Fruit fly (Drosophila melanogaster) whole organism, embryonic: Measurements from ENCODE around the gene Ir87a.

ENCODE experiments used
- Blimp-1 ChIP-seq: fragments of 200-800 bp; sonication (Bioruptor generic); optimal IDR thresholded peaks from 3 replicates; lab custom pipeline; 2018; ENCODE audit warnings: missing biosample characterization, missing genetic modification characterization, mild to moderate bottlenecking, moderate library complexity, missing genetic modification reagents
- CG10147 ChIP-seq: fragments of 200-800 bp; sonication (Bioruptor generic); optimal IDR thresholded peaks from 2 replicates; lab custom pipeline; 2019; ENCODE audit warnings: missing biosample characterization, mild to moderate bottlenecking, missing genetic modification characterization, moderate library complexity
- CG11247 ChIP-seq: fragments of 200-800 bp; sonication (Bioruptor generic); IDR thresholded peaks from 2 replicates; pipeline ENCODE4 v1.3.6; 2022; ENCODE audit warnings: missing biosample characterization, missing genetic modification characterization
- CG11696 ChIP-seq: fragments of 200-800 bp; sonication (Bioruptor generic); IDR thresholded peaks from 2 replicates; pipeline ENCODE4 v1.3.6; 2022; ENCODE audit warnings: missing biosample characterization, missing genetic modification characterization
- CG12104 ChIP-seq: fragments of 200-800 bp; sonication (Bioruptor generic); optimal IDR thresholded peaks from 3 replicates; lab custom pipeline; 2016; ENCODE audit warnings: missing biosample characterization, missing genetic modification characterization
- CG12236 ChIP-seq: fragments of 200-800 bp; sonication (Bioruptor generic); optimal IDR thresholded peaks from 2 replicates; lab custom pipeline; 2016; ENCODE audit warnings: missing biosample characterization, missing genetic modification characterization
- CG1233 ChIP-seq: fragments of 200-800 bp; sonication (Bioruptor generic); optimal IDR thresholded peaks from 4 replicates; lab custom pipeline; 2018; ENCODE audit warnings: missing biosample characterization, mild to moderate bottlenecking, missing genetic modification characterization
- CG12391 ChIP-seq: fragments of 200-800 bp; sonication (Bioruptor generic); optimal IDR thresholded peaks from 3 replicates; lab custom pipeline; 2018; ENCODE audit warnings: missing biosample characterization, mild to moderate bottlenecking, missing genetic modification characterization, moderate library complexity
- CG14050 ChIP-seq: fragments of 200-800 bp; sonication (Bioruptor generic); IDR thresholded peaks from 3 replicates; pipeline ENCODE4 v1.3.6; 2022; ENCODE audit warnings: missing biosample characterization, missing genetic modification characterization
- CG14441 ChIP-seq: fragments of 200-800 bp; sonication (Bioruptor generic); IDR thresholded peaks from 2 replicates; pipeline ENCODE4 v1.3.6; 2022; ENCODE audit warnings: missing biosample characterization, missing genetic modification characterization
- CG15479 ChIP-seq: fragments of 200-800 bp; sonication (Bioruptor generic); optimal IDR thresholded peaks from 3 replicates; lab custom pipeline; 2019; ENCODE audit warnings: missing biosample characterization, mild to moderate bottlenecking, missing genetic modification characterization, moderate library complexity
- CG15696 ChIP-seq: fragments of 200-800 bp; sonication (Bioruptor generic); optimal IDR thresholded peaks from 2 replicates; lab custom pipeline; 2019; ENCODE audit warnings: missing biosample characterization, mild to moderate bottlenecking, missing genetic modification characterization, moderate library complexity
- CG1603 ChIP-seq: fragments of 200-800 bp; sonication (Bioruptor generic); optimal IDR thresholded peaks from 2 replicates; lab custom pipeline; 2019; ENCODE audit warnings: missing biosample characterization, mild to moderate bottlenecking, missing genetic modification characterization, moderate library complexity
- CG1792 ChIP-seq: fragments of 200-800 bp; sonication (Bioruptor generic); optimal IDR thresholded peaks from 2 replicates; lab custom pipeline; 2016; ENCODE audit warnings: missing biosample characterization, missing genetic modification characterization
- CG32772 ChIP-seq: fragments of 200-800 bp; sonication (Bioruptor generic); IDR thresholded peaks from 2 replicates; pipeline ENCODE4 v1.3.6; 2022; ENCODE audit warnings: missing biosample characterization, missing genetic modification characterization
- CG3847 ChIP-seq: fragments of 200-800 bp; sonication (Bioruptor generic); IDR thresholded peaks from 2 replicates; pipeline ENCODE4 v1.3.6; 2022; ENCODE audit warnings: missing biosample characterization, missing genetic modification characterization
- CG4424 ChIP-seq: fragments of 200-800 bp; sonication (Bioruptor generic); optimal IDR thresholded peaks from 3 replicates; lab custom pipeline; 2016; ENCODE audit warnings: missing biosample characterization, missing genetic modification characterization
- CG5180 ChIP-seq: fragments of 200-800 bp; sonication (Bioruptor generic); optimal IDR thresholded peaks from 3 replicates; lab custom pipeline; 2017; ENCODE audit warnings: missing biosample characterization, missing genetic modification characterization, mild to moderate bottlenecking, moderate library complexity, missing genetic modification reagents
- CG6765 ChIP-seq: fragments of 200-800 bp; sonication (Bioruptor generic); optimal IDR thresholded peaks from 3 replicates; lab custom pipeline; 2017; ENCODE audit warnings: missing biosample characterization, mild to moderate bottlenecking, missing genetic modification characterization
- CG7556 ChIP-seq: fragments of 200-800 bp; sonication (Bioruptor generic); optimal IDR thresholded peaks from 2 replicates; lab custom pipeline; 2017; ENCODE audit warnings: missing biosample characterization, mild to moderate bottlenecking, missing genetic modification characterization
- CG8281 ChIP-seq: fragments of 200-800 bp; sonication (Bioruptor generic); optimal IDR thresholded peaks from 2 replicates; lab custom pipeline; 2018; ENCODE audit warnings: missing biosample characterization, mild to moderate bottlenecking, missing genetic modification characterization, moderate library complexity
- Dad ChIP-seq: fragments of 200-800 bp; sonication (Bioruptor generic); optimal IDR thresholded peaks from 3 replicates; lab custom pipeline; 2016; ENCODE audit warnings: missing biosample characterization, missing genetic modification characterization
- Dip3 ChIP-seq: fragments of 200-800 bp; sonication (Bioruptor generic); optimal IDR thresholded peaks from 3 replicates; lab custom pipeline; 2016; ENCODE audit warnings: missing biosample characterization, missing genetic modification characterization
- Doc2 ChIP-seq: fragments of 200-800 bp; sonication (Bioruptor generic); IDR thresholded peaks from 2 replicates; pipeline ENCODE4 v1.3.6; 2022; ENCODE audit warnings: missing biosample characterization, missing genetic modification characterization
- Doc3 ChIP-seq: fragments of 200-800 bp; sonication (Bioruptor generic); IDR thresholded peaks from 3 replicates; pipeline ENCODE4 v1.3.6; 2022; ENCODE audit warnings: missing biosample characterization, missing genetic modification characterization; ENCODE audit not compliant: partially characterized antibody
- Dp ChIP-seq: fragments of 200-800 bp; sonication (Bioruptor generic); optimal IDR thresholded peaks from 2 replicates; lab custom pipeline; 2018; ENCODE audit warnings: missing biosample characterization, mild to moderate bottlenecking, missing genetic modification characterization, moderate library complexity
- Drgx ChIP-seq: fragments of 200-800 bp; sonication (Bioruptor generic); IDR thresholded peaks from 2 replicates; pipeline ENCODE4 v1.3.6; 2022; ENCODE audit warnings: missing biosample characterization, missing genetic modification characterization
- HLH4C ChIP-seq: fragments of 200-800 bp; sonication (Bioruptor generic); IDR thresholded peaks from 3 replicates; pipeline ENCODE4 v1.3.6; 2022; ENCODE audit warnings: missing biosample characterization, missing genetic modification characterization; ENCODE audit not compliant: partially characterized antibody
- Hmr ChIP-seq: fragments of 200-800 bp; sonication (Bioruptor generic); optimal IDR thresholded peaks from 3 replicates; lab custom pipeline; 2017; ENCODE audit warnings: mild to moderate bottlenecking, missing biosample characterization, missing genetic modification reagents, missing genetic modification characterization
- Lim3 ChIP-seq: fragments of 200-800 bp; sonication (Bioruptor generic); IDR thresholded peaks from 2 replicates; pipeline ENCODE4 v1.3.6; 2022; ENCODE audit warnings: missing biosample characterization, missing genetic modification characterization
- Nf-YA ChIP-seq: fragments of 200-800 bp; sonication (Bioruptor generic); IDR thresholded peaks from 2 replicates; pipeline ENCODE4 v1.3.6; 2022; ENCODE audit warnings: missing biosample characterization, missing genetic modification characterization
- Pdp1 ChIP-seq, 2 experiments: fragments of 200-800 bp; sonication (Bioruptor generic); optimal IDR thresholded peaks; 3 replicates each; lab custom pipeline; 2016; ENCODE audit warnings: missing biosample characterization in 2 of 2, missing genetic modification characterization in 2 of 2, mild to moderate bottlenecking in 1 of 2, moderate library complexity in 1 of 2
- Ssrp ChIP-seq: fragments of 200-800 bp; sonication (Bioruptor generic); optimal IDR thresholded peaks from 2 replicates; lab custom pipeline; 2018; ENCODE audit warnings: missing biosample characterization, mild to moderate bottlenecking, missing genetic modification characterization, moderate library complexity
- TFAM ChIP-seq: fragments of 200-800 bp; sonication (Bioruptor generic); optimal IDR thresholded peaks from 2 replicates; lab custom pipeline; 2017; ENCODE audit warnings: missing biosample characterization, missing genetic modification characterization, inconsistent platforms
- Xbp1 ChIP-seq: fragments of 200-800 bp; sonication (Bioruptor generic); optimal IDR thresholded peaks from 3 replicates; lab custom pipeline; 2016; ENCODE audit warnings: missing biosample characterization, mild to moderate bottlenecking, missing genetic modification characterization
- cato ChIP-seq: fragments of 200-800 bp; sonication (Bioruptor generic); optimal IDR thresholded peaks from 2 replicates; lab custom pipeline; 2016; ENCODE audit warnings: missing biosample characterization, missing genetic modification characterization, borderline replicate concordance
- caup ChIP-seq: fragments of 200-800 bp; sonication (Bioruptor generic); optimal IDR thresholded peaks from 3 replicates; lab custom pipeline; 2017; ENCODE audit warnings: missing biosample characterization, mild to moderate bottlenecking, missing genetic modification characterization, moderate library complexity; ENCODE audit not compliant: severe bottlenecking
- emc ChIP-seq: fragments of 200-800 bp; sonication (Bioruptor generic); optimal IDR thresholded peaks from 2 replicates; lab custom pipeline; 2016; ENCODE audit warnings: missing biosample characterization, missing genetic modification characterization
- fru ChIP-seq: fragments of >200 bp; optimal IDR thresholded peaks from 2 replicates; lab custom pipeline; 2017
- lov ChIP-seq, 2 experiments: fragments of 200-800 bp in 1 of 2; fragments of >200 bp in 1 of 2; sonication (Bioruptor generic) in 1 of 2; IDR thresholded peaks in 1 of 2; optimal IDR thresholded peaks in 1 of 2; 2 replicates in 1 of 2; 3 replicates in 1 of 2; pipeline versions ENCODE4 v1.3.6 to Lab custom; 2017 to 2022; ENCODE audit warnings: missing biosample characterization in 1 of 2, missing genetic modification characterization in 1 of 2
- nerfin-1 ChIP-seq: fragments of 200-800 bp; sonication (Bioruptor generic); optimal IDR thresholded peaks from 3 replicates; lab custom pipeline; 2019; ENCODE audit warnings: missing biosample characterization, mild to moderate bottlenecking, missing genetic modification characterization, moderate library complexity
- peb ChIP-seq: fragments of 200-800 bp; sonication (Bioruptor generic); IDR thresholded peaks from 2 replicates; pipeline ENCODE4 v1.3.6; 2022; ENCODE audit warnings: missing biosample characterization, missing genetic modification characterization
- psq ChIP-seq: fragments of 200-800 bp; sonication (Bioruptor generic); optimal IDR thresholded peaks from 2 replicates; lab custom pipeline; 2017; ENCODE audit warnings: missing biosample characterization, missing genetic modification characterization
- repo ChIP-seq: fragments of 200-800 bp; sonication (Bioruptor generic); optimal IDR thresholded peaks from 2 replicates; lab custom pipeline; 2016; ENCODE audit warnings: missing biosample characterization, missing genetic modification characterization
- rib ChIP-seq: fragments of 200-800 bp; sonication (Bioruptor generic); IDR thresholded peaks from 2 replicates; pipeline ENCODE4 v1.3.6; 2022; ENCODE audit warnings: missing biosample characterization, missing genetic modification characterization
- salm ChIP-seq: fragments of 200-800 bp; sonication (Bioruptor generic); optimal IDR thresholded peaks from 2 replicates; lab custom pipeline; 2018; ENCODE audit warnings: missing biosample characterization, mild to moderate bottlenecking, missing genetic modification characterization
- slbo ChIP-seq: fragments of 200-800 bp; sonication (Bioruptor generic); IDR thresholded peaks from 2 replicates; pipeline ENCODE4 v1.3.6; 2022; ENCODE audit warnings: missing biosample characterization, missing genetic modification characterization
- slp2 ChIP-seq: fragments of 200-800 bp; sonication (Bioruptor generic); optimal IDR thresholded peaks from 2 replicates; lab custom pipeline; 2016; ENCODE audit warnings: missing biosample characterization, missing genetic modification characterization
- sna ChIP-seq: fragments of 200-800 bp; sonication (Bioruptor generic); IDR thresholded peaks from 2 replicates; pipeline ENCODE4 v1.3.6; 2022; ENCODE audit warnings: missing biosample characterization, missing genetic modification characterization; ENCODE audit not compliant: partially characterized antibody
- ttk ChIP-seq: fragments of 200-800 bp; sonication (Bioruptor generic); IDR thresholded peaks from 2 replicates; pipeline ENCODE4 v2.1.2; 2022; ENCODE audit warnings: missing biosample characterization, missing genetic modification characterization

The Ir87a gene

dm6 chr3R:13452851-13453255 is 32.8 kb downstream of the Ir87a start (continued):
- TF ChIP-seq lov (optimal IDR thresholded peaks at IDR 0.05; lab: Kevin White, UChicago) (no peak), lov (GFP tag; IDR thresholded peaks at IDR 0.05; lab: Robert Waterston, UW) (no peak), sna (no peak), Ssrp (tag; lab: Kevin White, UChicago) (peak; percentile 78), CG12391 (tag; lab: Kevin White, UChicago) (peak; percentile 85), Lim3 (no peak), emc (GFP tag; lab: Kevin White, UChicago) (peak; percentile 22), Hmr (GFP tag; lab: Kevin White, UChicago) (peak; percentile 76), Xbp1 (GFP tag; lab: Kevin White, UChicago) (peak; percentile 83), CG3847 (peak; percentile 70), cato (peak; percentile 53), CG14050 (GFP tag; lab: Robert Waterston, UW) (peak; percentile 42), TFAM (GFP tag; lab: Kevin White, UChicago) (no peak), CG6765 (peak; percentile 75), CG32772 (GFP tag; lab: Robert Waterston, UW) (peak; percentile 52), Doc3 (no peak), Blimp-1 (peak; percentile 77), CG11696 (no peak), CG10147 (peak; percentile 88), Dad (GFP tag; lab: Kevin White, UChicago) (no peak), Dip3 (GFP tag; lab: Kevin White, UChicago) (peak; percentile 59), CG12104 (GFP tag; lab: Kevin White, UChicago) (peak; percentile 85), CG1603 (tag; lab: Kevin White, UChicago) (peak; percentile 35), Nf-YA (GFP tag; lab: Robert Waterston, UW) (peak; percentile 42; the same call in 1 of the 2 replicates), Drgx (GFP tag; lab: Robert Waterston, UW) (peak; percentile 78), peb (no peak; the same call in 1 of the 2 replicates), nerfin-1 (tag; lab: Kevin White, UChicago) (peak; percentile 75), Doc2 (GFP tag; lab: Robert Waterston, UW) (no peak), CG4424 (GFP tag; lab: Kevin White, UChicago) (peak; percentile 86), rib (no peak), CG15696 (tag; lab: Kevin White, UChicago) (peak; percentile 52), caup (GFP tag; lab: Kevin White, UChicago) (peak; percentile 52), CG11247 (GFP tag; lab: Robert Waterston, UW) (peak; percentile 30; the same call in 1 of the 2 replicates), CG1233 (GFP tag; lab: Kevin White, UChicago) (peak; percentile 82), CG15479 (no peak), CG14441 (peak; percentile 44; the same call in 1 of the 2 replicates), repo (GFP tag; lab: Kevin White, UChicago) (no peak), salm (peak; percentile 24), CG5180 (GFP tag; lab: Kevin White, UChicago) (peak; percentile 46), fru (lab: Kevin White, UChicago) (no peak), slp2 (peak; percentile 71), ttk (GFP tag; lab: Robert Waterston, UW) (0 out of 2 replicates have a peak, but pooled peaks have one; percentile 48), CG12236 (GFP tag; lab: Kevin White, UChicago) (peak; percentile 42), HLH4C (GFP tag; lab: Robert Waterston, UW) (no peak), CG7556 (GFP tag; lab: Kevin White, UChicago) (peak; percentile 88), Pdp1 (GFP tag; optimal IDR thresholded peaks at IDR 0.05; lab: Kevin White, UChicago) (peak; percentile 70 to 76), Dp (no peak), slbo (peak; percentile 68), psq (GFP tag; lab: Kevin White, UChicago) (peak; percentile 21), CG8281 (peak; percentile 61), CG1792 (no peak)
